Fruit fly (Drosophila melanogaster) whole organism: ENCODE data around the gene mal.
"Not testable (repeated sequence)": the region's sequence is repeated elsewhere in the genome, so short reads cannot be mapped to it uniquely, and the experiment has no call there.

Experiments
- CG8478 ChIP-seq: fragments of >200 bp; optimal IDR thresholded peaks from 2 replicates; lab custom pipeline; 2018; ENCODE audit warnings: inconsistent platforms
- Dll ChIP-seq: fragments of >200 bp; optimal IDR thresholded peaks from 2 replicates; lab custom pipeline; 2017
- EcR ChIP-seq, 2 experiments: fragments of >200 bp; optimal IDR thresholded peaks; 2 replicates each; lab custom pipeline; 2017; ENCODE audit warnings: missing biosample characterization in 2 of 2, missing genetic modification characterization in 2 of 2, missing genetic modification reagents in 2 of 2
- pan ChIP-seq: fragments of >200 bp; optimal IDR thresholded peaks from 2 replicates; lab custom pipeline; 2017
- psq ChIP-seq: fragments of >200 bp; optimal IDR thresholded peaks from 2 replicates; lab custom pipeline; 2017
- usp ChIP-seq: fragments of >200 bp; optimal IDR thresholded peaks from 2 replicates; lab custom pipeline; 2017; ENCODE audit warnings: missing biosample characterization, missing genetic modification characterization, mixed read lengths

Gene mal

DNA sequence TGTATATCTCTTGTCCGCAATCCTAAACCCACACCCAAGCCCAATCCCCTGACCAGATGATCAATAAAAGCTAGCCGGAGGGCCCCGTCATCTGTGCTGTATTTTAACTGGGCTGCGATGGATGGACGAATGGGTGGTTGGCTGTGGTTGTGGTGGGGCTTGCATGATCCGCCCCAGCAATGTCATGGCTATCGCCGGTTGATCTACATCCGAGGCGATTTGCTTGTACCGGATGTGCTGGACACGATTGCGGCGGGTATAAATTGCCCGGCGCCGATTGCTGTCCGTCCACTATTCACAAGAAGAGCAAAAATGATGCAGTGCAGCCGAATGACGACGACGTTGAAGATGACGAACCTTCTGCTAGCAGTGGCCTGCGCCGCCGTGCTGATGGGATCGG lies 13.0 kb upstream of the mal start, which contains the start of gene Obp19b:
Gene Obp19b, plus strand, starts transcription at position 301 of the 400 bp plus-strand sequence.
- TF ChIP-seq psq (no peak), EcR (GFP tag; optimal IDR thresholded peaks at IDR 0.05; lab: Kevin White, UChicago) (no peak), Dll (lab: Kevin White, UChicago) (no peak)

dm6 chrX:20418864-20419263 lies 10.6 kb upstream of the mal start, which contains the start of gene Obp19c:
Obp19c (minus strand) TSS chrX:20418964.
- TF ChIP-seq psq = no peak
- no peak for TF ChIP-seq Dll (lab: Kevin White, UChicago)
- TF ChIP-seq EcR (GFP tag; optimal IDR thresholded peaks at IDR 0.05; lab: Kevin White, UChicago) = no peak
- no peak for TF ChIP-seq CG8478
- no peak for TF ChIP-seq usp (GFP tag; lab: Kevin White, UChicago)
- no peak for TF ChIP-seq pan (lab: Kevin White, UChicago)

DNA sequence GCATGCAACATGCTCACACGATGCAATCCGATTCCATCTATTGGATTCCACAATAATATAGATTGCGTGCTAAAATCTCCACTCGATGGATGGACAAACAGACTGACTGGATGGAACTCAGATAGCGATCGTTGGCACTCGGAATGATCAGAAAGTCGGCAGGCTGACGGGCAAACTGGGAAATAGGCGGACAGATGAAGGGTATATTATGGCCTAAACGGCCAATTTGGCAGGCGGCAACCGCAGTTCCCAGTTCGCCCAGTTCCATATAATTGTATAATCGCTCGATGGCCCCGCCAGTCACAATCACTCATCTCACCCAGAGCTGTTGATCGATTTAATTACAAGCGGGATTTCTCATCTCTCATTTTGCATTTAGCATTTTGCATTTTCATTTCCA lies 10.2 kb upstream of the mal start, which contains the start of gene Obp19d:
Gene Obp19d, plus strand, starts transcription at position 301 of the 400 bp plus-strand sequence.
- TF ChIP-seq psq (no peak), usp (GFP tag; lab: Kevin White, UChicago) (no peak), Dll (lab: Kevin White, UChicago) (no peak), EcR (GFP tag; optimal IDR thresholded peaks at IDR 0.05; lab: Kevin White, UChicago) (no peak), pan (lab: Kevin White, UChicago) (no peak), CG8478 (no peak)

DNA sequence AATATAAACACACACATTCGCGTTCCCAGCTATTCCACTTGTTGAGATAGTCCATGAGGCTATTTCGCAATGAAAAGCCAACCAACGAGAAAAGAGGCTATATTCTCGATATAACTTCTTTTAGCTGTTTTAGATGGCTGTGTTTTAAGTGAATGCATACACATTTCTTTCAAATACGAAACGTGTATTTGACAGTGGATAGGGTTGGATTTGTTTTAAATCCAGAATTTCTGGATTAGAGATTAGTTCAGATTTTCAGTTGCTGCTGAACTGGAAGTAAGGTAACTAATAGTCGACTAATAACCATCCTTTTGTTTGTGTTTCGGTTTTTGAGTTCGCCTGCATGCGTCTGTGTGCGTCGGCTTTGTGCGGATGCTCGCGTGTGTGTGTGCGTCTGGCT lies 6.3 kb upstream of the mal start:
- TF ChIP-seq usp (GFP tag; lab: Kevin White, UChicago) = no peak

DNA sequence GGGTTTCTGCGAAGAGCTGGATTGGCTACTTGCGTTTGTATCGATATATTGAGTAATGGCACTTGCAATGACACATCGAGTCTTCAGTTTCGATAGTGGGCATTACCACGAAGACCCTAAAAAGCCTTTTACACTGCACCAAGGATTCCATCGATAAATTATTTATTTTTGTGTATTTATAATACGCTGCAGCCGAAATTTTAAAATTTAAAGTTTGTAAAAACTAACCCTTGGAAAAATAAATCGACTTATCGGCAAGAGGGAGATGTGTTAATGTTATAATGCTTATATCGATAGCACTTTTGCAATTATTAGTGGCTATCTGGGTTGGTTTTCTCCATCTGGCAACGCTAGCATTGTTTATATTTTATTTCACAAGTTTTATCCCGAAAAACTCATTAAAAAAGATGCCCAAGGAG lies 5.7 kb upstream of the mal start, which contains the start of the genes Pp4-19C and cactin:
Gene Pp4-19C, minus strand, starts transcription at position 256 of the 419 bp plus-strand sequence.
Gene cactin, plus strand, starts transcription at position 323 of the 419 bp plus-strand sequence.
- TF ChIP-seq Dll (lab: Kevin White, UChicago) (no peak), CG8478 (no peak), EcR (GFP tag; optimal IDR thresholded peaks at IDR 0.05; lab: Kevin White, UChicago) (no peak), pan (lab: Kevin White, UChicago) (no peak), psq (no peak), usp (GFP tag; lab: Kevin White, UChicago) (no peak)

- TF ChIP-seq usp (GFP tag; lab: Kevin White, UChicago) (no peak), Dll (lab: Kevin White, UChicago) (no peak), pan (lab: Kevin White, UChicago) (no peak), EcR (GFP tag; optimal IDR thresholded peaks at IDR 0.05; lab: Kevin White, UChicago) (no peak), CG8478 (no peak), psq (no peak)
Observed at dm6 chrX:20426818-20427217, 2.7 kb upstream of the mal start, which contains the start of gene CG15456. CG15456 (minus strand) TSS chrX:20427042.

dm6 chrX:20433345-20434332 lies 4.2 kb downstream of the mal start, which contains the start of gene CG1695:
CG1695 (plus strand) TSS chrX:20433950.
- TF ChIP-seq usp (GFP tag; lab: Kevin White, UChicago) (no peak), pan (lab: Kevin White, UChicago) (no peak), Dll (lab: Kevin White, UChicago) (no peak), psq (no peak), EcR (GFP tag; optimal IDR thresholded peaks at IDR 0.05; lab: Kevin White, UChicago) (no peak), CG8478 (no peak)

dm6 chrX:20434534-20434933 lies 5.1 kb downstream of the mal start:
- no peak for TF ChIP-seq psq
- TF ChIP-seq pan (lab: Kevin White, UChicago) = no peak

DNA sequence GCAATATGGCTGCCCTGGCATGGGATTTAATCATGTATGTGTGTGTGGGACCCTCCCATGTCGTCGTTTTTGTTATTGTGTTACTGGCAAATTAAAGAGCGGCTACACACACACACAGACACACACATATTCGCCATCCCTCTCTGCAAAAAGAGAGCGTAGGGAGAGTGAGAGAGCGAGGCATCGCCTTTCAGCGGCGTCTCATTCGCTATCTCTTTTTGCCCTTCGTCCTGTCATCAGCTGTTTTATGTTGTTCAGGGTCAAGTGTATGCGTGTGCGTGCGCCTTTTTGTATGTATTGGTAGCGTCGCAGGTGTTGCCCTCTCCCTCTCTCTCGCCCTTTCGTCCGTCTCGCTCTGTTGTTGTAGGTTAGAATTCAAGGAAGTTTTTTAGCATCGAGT lies 7.4 kb downstream of the mal start:
- TF ChIP-seq CG8478 (no peak), usp (GFP tag; lab: Kevin White, UChicago) (no peak), pan (lab: Kevin White, UChicago) (no peak), Dll (lab: Kevin White, UChicago) (no peak), psq (no peak)

dm6 chrX:20446071-20446470 lies 16.6 kb downstream of the mal start, which contains the start of gene CG42578:
CG42578 (plus strand) TSS chrX:20446371.
- not testable (repeated sequence) for TF ChIP-seq CG8478; Dll (lab: Kevin White, UChicago); usp (GFP tag; lab: Kevin White, UChicago)

- TF ChIP-seq CG8478 = no peak
- no peak for TF ChIP-seq pan (lab: Kevin White, UChicago)
- TF ChIP-seq psq = no peak
- TF ChIP-seq usp (GFP tag; lab: Kevin White, UChicago) = no peak
- TF ChIP-seq Dll (lab: Kevin White, UChicago) = no peak
- no peak for TF ChIP-seq EcR (GFP tag; optimal IDR thresholded peaks at IDR 0.05; lab: Kevin White, UChicago)
Observed at dm6 chrX:20447865-20448584, 18.6 kb downstream of the mal start.
